Worm (Caenorhabditis elegans) whole organism, young adult: ENCODE data around the gene set-21.

Source experiments
- B0019.2 ChIP-seq: fragments of 200-800 bp; sonication (Bioruptor generic); conservative IDR thresholded peaks from 2 replicates; pipeline ENCODE4 v1.3.6; 2022; ENCODE audit warnings: missing genetic modification reagents, missing genetic modification characterization, missing compliant biosample characterization
- B0261.1 ChIP-seq: sonication (generic microtip); optimal IDR thresholded peaks from 2 replicates; lab custom pipeline; 2016; ENCODE audit warnings: mild to moderate bottlenecking, missing genetic modification characterization, moderate library complexity, missing compliant biosample characterization
- B0336.3 ChIP-seq: fragments of 200-800 bp; sonication (Bioruptor generic); IDR thresholded peaks from 2 replicates; pipeline ENCODE4 v1.3.6; 2022; ENCODE audit warnings: missing genetic modification characterization, missing compliant biosample characterization
- C17E4.6 ChIP-seq: fragments of 200-800 bp; sonication (Bioruptor generic); IDR thresholded peaks from 2 replicates; pipeline ENCODE4 v1.3.6; 2022; ENCODE audit warnings: missing genetic modification reagents, missing genetic modification characterization, missing compliant biosample characterization
- F10E7.11 ChIP-seq: sonication (generic microtip); optimal IDR thresholded peaks from 2 replicates; lab custom pipeline; 2017; ENCODE audit warnings: mild to moderate bottlenecking, missing genetic modification characterization, moderate library complexity, missing compliant biosample characterization
- F22D6.2 ChIP-seq: sonication (generic microtip); optimal IDR thresholded peaks from 2 replicates; lab custom pipeline; 2016; ENCODE audit warnings: mild to moderate bottlenecking, missing genetic modification characterization, missing compliant biosample characterization
- F23B12.7 ChIP-seq: sonication (generic microtip); optimal IDR thresholded peaks from 2 replicates; lab custom pipeline; 2017; ENCODE audit warnings: missing genetic modification characterization, mild to moderate bottlenecking, missing compliant biosample characterization, antibody characterized with exemption, moderate library complexity; ENCODE audit not compliant: insufficient read depth
- F33H1.4 ChIP-seq: fragments of 200-800 bp; sonication (Bioruptor generic); IDR thresholded peaks from 2 replicates; pipeline ENCODE4 v1.3.6; 2022; ENCODE audit warnings: missing genetic modification reagents, missing genetic modification characterization, missing compliant biosample characterization
- F52B5.7 ChIP-seq: sonication (generic microtip); optimal IDR thresholded peaks from 2 replicates; lab custom pipeline; 2016; ENCODE audit warnings: mild to moderate bottlenecking, missing genetic modification characterization, missing compliant biosample characterization
- F55B11.4 ChIP-seq: sonication (generic microtip); optimal IDR thresholded peaks from 2 replicates; lab custom pipeline; 2016; ENCODE audit warnings: missing compliant biosample characterization, missing genetic modification characterization, borderline replicate concordance; ENCODE audit not compliant: insufficient read depth
- K11D2.4 ChIP-seq: fragments of 200-800 bp; sonication (Bioruptor generic); IDR thresholded peaks from 2 replicates; pipeline ENCODE4 v1.3.6; 2022; ENCODE audit warnings: missing genetic modification reagents, missing genetic modification characterization, missing compliant biosample characterization
- K12H6.12 ChIP-seq: fragments of 200-800 bp; sonication (Bioruptor generic); optimal IDR thresholded peaks from 2 replicates; lab custom pipeline; 2018; ENCODE audit warnings: mild to moderate bottlenecking, missing genetic modification characterization, missing compliant biosample characterization
- T26A5.8 ChIP-seq: sonication (generic microtip); optimal IDR thresholded peaks from 2 replicates; lab custom pipeline; 2016; ENCODE audit warnings: missing genetic modification characterization, missing compliant biosample characterization
- akir-1 ChIP-seq: fragments of 200-800 bp; sonication (Bioruptor generic); optimal IDR thresholded peaks from 2 replicates; lab custom pipeline; 2018; ENCODE audit warnings: mild to moderate bottlenecking, missing genetic modification characterization, moderate library complexity, missing compliant biosample characterization
- athp-1 ChIP-seq: sonication (generic microtip); optimal IDR thresholded peaks from 2 replicates; lab custom pipeline; 2017; ENCODE audit warnings: mild to moderate bottlenecking, missing genetic modification characterization, missing compliant biosample characterization
- attf-3 ChIP-seq: fragments of 200-800 bp; sonication (Bioruptor generic); conservative IDR thresholded peaks from 2 replicates; pipeline ENCODE4 v1.3.6; 2022; ENCODE audit warnings: missing genetic modification reagents, missing genetic modification characterization, missing compliant biosample characterization
- attf-5 ChIP-seq: fragments of 200-800 bp; sonication (Bioruptor generic); optimal IDR thresholded peaks from 2 replicates; lab custom pipeline; 2018; ENCODE audit warnings: mild to moderate bottlenecking, missing genetic modification characterization, missing compliant biosample characterization
- bed-1 ChIP-seq: fragments of 200-800 bp; sonication (Bioruptor generic); IDR thresholded peaks from 2 replicates; pipeline ENCODE4 v1.3.6; 2022; ENCODE audit warnings: missing genetic modification reagents, missing genetic modification characterization, missing compliant biosample characterization
- bed-2 ChIP-seq: fragments of 200-800 bp; sonication (Bioruptor generic); IDR thresholded peaks from 2 replicates; pipeline ENCODE4 v1.3.6; 2022; ENCODE audit warnings: missing genetic modification reagents, missing genetic modification characterization, missing compliant biosample characterization
- ccch-3 ChIP-seq: fragments of 200-800 bp; sonication (Bioruptor generic); optimal IDR thresholded peaks from 2 replicates; lab custom pipeline; 2018; ENCODE audit warnings: mild to moderate bottlenecking, missing genetic modification characterization, missing compliant biosample characterization
- ceh-27 ChIP-seq: fragments of 200-800 bp; sonication (Bioruptor generic); optimal IDR thresholded peaks from 2 replicates; lab custom pipeline; 2018; ENCODE audit warnings: mild to moderate bottlenecking, missing genetic modification characterization, moderate library complexity, missing compliant biosample characterization
- ceh-91 ChIP-seq: fragments of 200-800 bp; sonication (Bioruptor generic); IDR thresholded peaks from 2 replicates; pipeline ENCODE4 v1.3.6; 2022; ENCODE audit warnings: missing genetic modification reagents, missing genetic modification characterization, missing compliant biosample characterization
- chd-7 ChIP-seq: sonication (generic microtip); optimal IDR thresholded peaks from 2 replicates; lab custom pipeline; 2016; ENCODE audit warnings: mild to moderate bottlenecking, missing genetic modification characterization, moderate library complexity, missing compliant biosample characterization
- efl-1 ChIP-seq: fragments of 150-350 bp; optimal IDR thresholded peaks from 2 replicates; lab custom pipeline; 2014; ENCODE audit warnings: missing biosample characterization, missing genetic modification reagents, missing genetic modification characterization
- hlh-26 ChIP-seq: fragments of 200-800 bp; sonication (Bioruptor generic); conservative IDR thresholded peaks from 2 replicates; pipeline ENCODE4 v1.3.6; 2022; ENCODE audit warnings: missing genetic modification reagents, missing genetic modification characterization, missing compliant biosample characterization
- hmg-1.2 ChIP-seq: fragments of 200-800 bp; sonication (Bioruptor generic); IDR thresholded peaks from 2 replicates; pipeline ENCODE4 v1.3.6; 2022; ENCODE audit warnings: missing genetic modification reagents, missing genetic modification characterization, missing compliant biosample characterization
- let-526 ChIP-seq: fragments of 200-800 bp; sonication (Bioruptor generic); IDR thresholded peaks from 2 replicates; pipeline ENCODE4 v1.3.6; 2022; ENCODE audit warnings: missing genetic modification reagents, missing genetic modification characterization, missing compliant biosample characterization
- lin-26 ChIP-seq: fragments of 200-800 bp; sonication (Bioruptor generic); IDR thresholded peaks from 2 replicates; pipeline ENCODE4 v1.3.6; 2022; ENCODE audit warnings: missing genetic modification reagents, missing genetic modification characterization, missing compliant biosample characterization
- lin-40 ChIP-seq: sonication (generic microtip); optimal IDR thresholded peaks from 2 replicates; lab custom pipeline; 2016; ENCODE audit warnings: missing genetic modification characterization, mild to moderate bottlenecking, missing compliant biosample characterization, missing genotype, missing genetic modification reagents
- lin-54 ChIP-seq: fragments of 200-800 bp; sonication (Bioruptor generic); optimal IDR thresholded peaks from 2 replicates; lab custom pipeline; 2018; ENCODE audit warnings: mild to moderate bottlenecking, missing genetic modification characterization, missing compliant biosample characterization
- madf-10 ChIP-seq: sonication (generic microtip); optimal IDR thresholded peaks from 2 replicates; lab custom pipeline; 2016; ENCODE audit warnings: mild to moderate bottlenecking, missing genetic modification characterization, missing compliant biosample characterization
- nfyb-1 ChIP-seq: fragments of 200-800 bp; sonication (Bioruptor generic); IDR thresholded peaks from 2 replicates; pipeline ENCODE4 v1.3.6; 2022; ENCODE audit warnings: missing genetic modification reagents, missing genetic modification characterization, missing compliant biosample characterization
- nhr-179 ChIP-seq: sonication (generic microtip); optimal IDR thresholded peaks from 2 replicates; lab custom pipeline; 2016; ENCODE audit warnings: mild to moderate bottlenecking, missing genetic modification characterization, missing compliant biosample characterization
- nhr-27 ChIP-seq: fragments of 200-800 bp; sonication (Bioruptor generic); optimal IDR thresholded peaks from 2 replicates; lab custom pipeline; 2018; ENCODE audit warnings: mild to moderate bottlenecking, missing genetic modification characterization, moderate library complexity, missing compliant biosample characterization
- nhr-90 ChIP-seq: sonication (generic microtip); optimal IDR thresholded peaks from 2 replicates; lab custom pipeline; 2016; ENCODE audit warnings: missing genotype, mild to moderate bottlenecking, missing genetic modification characterization, missing compliant biosample characterization
- pbrm-1 ChIP-seq: fragments of 200-800 bp; sonication (Bioruptor generic); IDR thresholded peaks from 2 replicates; pipeline ENCODE4 v1.3.6; 2022; ENCODE audit warnings: missing genetic modification reagents, missing genetic modification characterization, missing compliant biosample characterization
- rpc-1 ChIP-seq, 2 experiments: fragments of 150-350 bp in 1 of 2; sonication (generic microtip) in 1 of 2; optimal IDR thresholded peaks; 2 replicates each; lab custom pipeline; 2014 to 2018; ENCODE audit warnings: missing biosample characterization in 1 of 2, missing genetic modification characterization in 1 of 2, missing genetic modification reagents in 1 of 2, missing genotype in 1 of 2
- snpc-1.3 ChIP-seq: sonication (generic microtip); optimal IDR thresholded peaks from 2 replicates; lab custom pipeline; 2017; ENCODE audit warnings: missing genetic modification characterization, mild to moderate bottlenecking, missing compliant biosample characterization, antibody characterized with exemption, moderate library complexity, missing genotype, missing genetic modification reagents; ENCODE audit not compliant: insufficient read depth
- snpc-4 ChIP-seq, 5 experiments: fragments of 150-350 bp in 1 of 5; sonication (generic microtip) in 4 of 5; optimal IDR thresholded peaks; 2 replicates each; lab custom pipeline; 2014 to 2018; ENCODE audit warnings: missing genetic modification characterization in 5 of 5, missing biosample characterization in 3 of 5, antibody characterized with exemption in 2 of 5, mild to moderate bottlenecking in 2 of 5, missing compliant biosample characterization in 2 of 5, missing genotype in 2 of 5, moderate library complexity in 2 of 5, missing genetic modification reagents in 1 of 5
- somi-1 ChIP-seq: fragments of 200-800 bp; sonication (Bioruptor generic); optimal IDR thresholded peaks from 2 replicates; lab custom pipeline; 2018; ENCODE audit warnings: mild to moderate bottlenecking, missing genetic modification characterization, missing compliant biosample characterization
- sptf-2 ChIP-seq: fragments of 200-800 bp; sonication (Bioruptor generic); optimal IDR thresholded peaks from 2 replicates; lab custom pipeline; 2018; ENCODE audit warnings: mild to moderate bottlenecking, missing genetic modification characterization, missing compliant biosample characterization
- unc-130 ChIP-seq: sonication (generic microtip); optimal IDR thresholded peaks from 2 replicates; lab custom pipeline; 2016; ENCODE audit warnings: missing genetic modification reagents, missing genetic modification characterization, missing compliant biosample characterization
- unc-62 ChIP-seq: fragments of 150-350 bp; optimal IDR thresholded peaks from 2 replicates; lab custom pipeline; 2014; ENCODE audit warnings: missing biosample characterization, missing genetic modification reagents, missing genetic modification characterization
- zfh-2 ChIP-seq: fragments of 200-800 bp; sonication (Bioruptor generic); conservative IDR thresholded peaks from 2 replicates; pipeline ENCODE4 v1.3.6; 2022; ENCODE audit warnings: missing genetic modification reagents, missing genetic modification characterization, missing compliant biosample characterization
- zim-3 ChIP-seq: sonication (generic microtip); optimal IDR thresholded peaks from 2 replicates; lab custom pipeline; 2017; ENCODE audit warnings: mild to moderate bottlenecking, missing genetic modification characterization, moderate library complexity, missing compliant biosample characterization
- ztf-3 ChIP-seq: fragments of 200-800 bp; sonication (Bioruptor generic); optimal IDR thresholded peaks from 2 replicates; lab custom pipeline; 2018; ENCODE audit warnings: mild to moderate bottlenecking, missing genetic modification characterization, missing compliant biosample characterization

set-21 gene

ce11 chrIV:4346512-4346911, 44.1 kb upstream of the set-21 start, which contains the start of gene oac-52:
TSS of gene oac-52 (minus strand) at chrIV:4346612.
- no peak for TF ChIP-seq attf-5 (GFP tag; lab: Kevin White, UChicago)

DNA sequence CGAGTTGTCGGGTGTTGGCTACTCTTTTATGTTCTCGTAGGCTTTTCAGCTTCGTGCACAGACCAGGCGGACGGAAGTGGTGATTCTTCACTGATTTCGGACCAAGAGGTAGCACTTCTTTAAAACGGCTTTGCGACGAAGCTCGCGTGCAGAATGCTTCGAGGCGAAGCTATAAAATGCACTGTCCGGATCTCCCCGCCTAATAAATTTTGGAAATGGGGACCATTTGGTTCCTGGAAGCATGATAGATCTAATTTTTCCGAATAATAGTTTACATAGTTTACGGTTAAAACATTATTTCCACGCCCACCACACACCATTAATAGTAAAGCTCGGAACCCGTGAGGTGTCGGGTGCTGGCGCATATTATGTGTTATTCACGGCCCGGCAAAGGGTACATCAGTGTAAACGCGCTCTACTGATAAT, 43.1 kb upstream of the set-21 start:
- TF ChIP-seq nhr-90 (tag; lab: Kevin White, UChicago): no peak
- TF ChIP-seq T26A5.8: no peak
- no peak for TF ChIP-seq F22D6.2 (tag; lab: Kevin White, UChicago)
- TF ChIP-seq hmg-1.2 (GFP tag; lab: Robert Waterston, UW): peak; percentile 61
- no peak for TF ChIP-seq rpc-1 (optimal IDR thresholded peaks at IDR 0.05; lab: Kevin White, UChicago)
- TF ChIP-seq rpc-1 (tag; optimal IDR thresholded peaks at IDR 0.05; lab: Kevin White, UChicago): peak; percentile 11
- peak; percentile 71 for TF ChIP-seq B0336.3 (GFP tag; lab: Robert Waterston, UW)
- TF ChIP-seq chd-7 (tag; lab: Kevin White, UChicago): no peak
- TF ChIP-seq B0261.1 (tag; lab: Kevin White, UChicago): no peak
- TF ChIP-seq F33H1.4 (GFP tag; lab: Robert Waterston, UW): peak; percentile 53
- peak; percentile 52 for TF ChIP-seq sptf-2 (GFP tag; lab: Kevin White, UChicago)
- no peak for TF ChIP-seq unc-130
- peak; percentile 17 for TF ChIP-seq ceh-27
- no peak for TF ChIP-seq let-526 (GFP tag; lab: Robert Waterston, UW)
- no peak for TF ChIP-seq zim-3 (tag; lab: Kevin White, UChicago)
- no peak for TF ChIP-seq bed-1 (GFP tag; lab: Robert Waterston, UW)
- no peak for TF ChIP-seq nhr-179 (tag; lab: Kevin White, UChicago)
- no peak for TF ChIP-seq bed-2 (GFP tag; lab: Robert Waterston, UW)
- peak; percentile 29 for TF ChIP-seq efl-1 (GFP tag; lab: Kevin White, UChicago)
- peak; percentile 81 for TF ChIP-seq ceh-91 (GFP tag; lab: Robert Waterston, UW)
- peak; percentile 85 for TF ChIP-seq snpc-4 (GFP tag; optimal IDR thresholded peaks at IDR 0.05; lab: Kevin White, UChicago)
- peak; percentile 83 to 96 (median 92) for TF ChIP-seq snpc-4 (tag; optimal IDR thresholded peaks at IDR 0.05; lab: Kevin White, UChicago)
- no peak for TF ChIP-seq snpc-1.3 (tag; lab: Kevin White, UChicago)
- TF ChIP-seq ccch-3 (GFP tag; lab: Kevin White, UChicago): no peak
- TF ChIP-seq attf-3 (GFP tag; lab: Robert Waterston, UW): no peak
- TF ChIP-seq B0019.2 (GFP tag; lab: Robert Waterston, UW): no peak
- TF ChIP-seq akir-1 (GFP tag; lab: Kevin White, UChicago): no peak
- TF ChIP-seq nhr-27 (tag; lab: Kevin White, UChicago): no peak
- TF ChIP-seq F52B5.7 (tag; lab: Kevin White, UChicago): peak; percentile 21
- TF ChIP-seq lin-40 (tag; lab: Kevin White, UChicago): no peak
- no peak for TF ChIP-seq ztf-3 (GFP tag; lab: Kevin White, UChicago)
- no peak for TF ChIP-seq hlh-26
- TF ChIP-seq unc-62 (GFP tag; lab: Kevin White, UChicago): no peak
- no peak for TF ChIP-seq madf-10 (tag; lab: Kevin White, UChicago)
- peak; percentile 81 for TF ChIP-seq F23B12.7 (tag; lab: Kevin White, UChicago)
- peak; percentile 51 for TF ChIP-seq lin-54 (GFP tag; lab: Kevin White, UChicago)
- peak; percentile 76 for TF ChIP-seq C17E4.6 (GFP tag; lab: Robert Waterston, UW)
- TF ChIP-seq K11D2.4: no peak
- peak; percentile 78; the same call in 1 of the 2 replicates for TF ChIP-seq lin-26
- TF ChIP-seq somi-1 (GFP tag; lab: Kevin White, UChicago): no peak
- TF ChIP-seq F10E7.11: no peak
- no peak for TF ChIP-seq athp-1 (tag; lab: Kevin White, UChicago)
- no peak for TF ChIP-seq F55B11.4
- peak; percentile 63; the same call in 1 of the 2 replicates for TF ChIP-seq nfyb-1
- no peak for TF ChIP-seq K12H6.12
- TF ChIP-seq pbrm-1 (GFP tag; lab: Robert Waterston, UW): peak; percentile 88
- TF ChIP-seq zfh-2 (GFP tag; lab: Robert Waterston, UW): no peak
